Fruit fly (Drosophila melanogaster): ENCODE data around the gene mRpL14.

dm6 chrX:2319783-2320182 is 24.7 kb downstream of the mRpL14 start:
- TF ChIP-seq CG8478 (optimal IDR thresholded peaks at IDR 0.05) (no peak), CTCF (optimal IDR thresholded peaks at IDR 0.05) (no peak)

Data from S2 (cell line).